Fruit fly (Drosophila melanogaster) whole organism, prepupa: ENCODE data around the gene CG32259.

Experiments
- Blimp-1 ChIP-seq: fragments of 200-800 bp; sonication (Bioruptor generic); optimal IDR thresholded peaks from 3 replicates; lab custom pipeline; 2017; ENCODE audit warnings: missing biosample characterization, missing genetic modification characterization, mild to moderate bottlenecking, moderate library complexity, missing genetic modification reagents
- CG10669 ChIP-seq: fragments of 200-800 bp; sonication (Bioruptor generic); optimal IDR thresholded peaks from 3 replicates; lab custom pipeline; 2018; ENCODE audit warnings: missing biosample characterization, mild to moderate bottlenecking, missing genetic modification characterization, moderate library complexity
- CG11294 ChIP-seq: fragments of 200-800 bp; sonication (Bioruptor generic); IDR thresholded peaks from 2 replicates; pipeline ENCODE4 v1.3.6; 2022; ENCODE audit warnings: missing biosample characterization, missing genetic modification characterization
- CG11762 ChIP-seq: fragments of 200-800 bp; sonication (Bioruptor generic); optimal IDR thresholded peaks from 3 replicates; lab custom pipeline; 2016; ENCODE audit warnings: missing biosample characterization, missing genetic modification characterization; ENCODE audit not compliant: insufficient read depth
- CG11902 ChIP-seq: fragments of 200-800 bp; sonication (Bioruptor generic); optimal IDR thresholded peaks from 3 replicates; lab custom pipeline; 2016; ENCODE audit warnings: missing biosample characterization, missing genetic modification characterization
- CG15336 ChIP-seq: fragments of 200-800 bp; sonication (Bioruptor generic); IDR thresholded peaks from 2 replicates; pipeline ENCODE4 v1.3.6; 2022; ENCODE audit warnings: missing biosample characterization, missing genetic modification characterization
- CG1621 ChIP-seq: fragments of 200-800 bp; sonication (Bioruptor generic); optimal IDR thresholded peaks from 3 replicates; lab custom pipeline; 2018; ENCODE audit warnings: missing biosample characterization, mild to moderate bottlenecking, missing genetic modification characterization
- CG31627 ChIP-seq: fragments of 200-800 bp; sonication (Bioruptor generic); optimal IDR thresholded peaks from 3 replicates; lab custom pipeline; 2016; ENCODE audit warnings: missing biosample characterization, missing genetic modification characterization
- CG32006 ChIP-seq: fragments of 200-800 bp; sonication (Bioruptor generic); optimal IDR thresholded peaks from 3 replicates; lab custom pipeline; 2017; ENCODE audit warnings: missing biosample characterization, mild to moderate bottlenecking, missing genetic modification characterization
- CG34406 ChIP-seq: fragments of 200-800 bp; sonication (Bioruptor generic); optimal IDR thresholded peaks from 3 replicates; lab custom pipeline; 2016; ENCODE audit warnings: missing biosample characterization, missing genetic modification characterization
- CG6163 ChIP-seq: fragments of 200-800 bp; sonication (Bioruptor generic); IDR thresholded peaks from 3 replicates; pipeline ENCODE4 v1.3.6; 2022; ENCODE audit warnings: missing biosample characterization, missing genetic modification characterization
- CG6808 ChIP-seq: fragments of 200-800 bp; sonication (Bioruptor generic); optimal IDR thresholded peaks from 3 replicates; lab custom pipeline; 2017; ENCODE audit warnings: missing biosample characterization, missing genetic modification characterization, mild to moderate bottlenecking, moderate library complexity, missing genetic modification reagents
- CG7368 ChIP-seq: fragments of 200-800 bp; sonication (Bioruptor generic); optimal IDR thresholded peaks from 3 replicates; lab custom pipeline; 2016; ENCODE audit warnings: missing biosample characterization, missing genetic modification characterization
- CG8119 ChIP-seq: fragments of 200-800 bp; sonication (Bioruptor generic); IDR thresholded peaks from 3 replicates; pipeline ENCODE4 v1.3.6; 2022; ENCODE audit warnings: missing biosample characterization, missing genetic modification characterization
- CG8319 ChIP-seq: fragments of 200-800 bp; sonication (Bioruptor generic); optimal IDR thresholded peaks from 3 replicates; lab custom pipeline; 2016; ENCODE audit warnings: missing biosample characterization, missing genetic modification characterization
- CG9139 ChIP-seq: fragments of 200-800 bp; sonication (Bioruptor generic); optimal IDR thresholded peaks from 3 replicates; lab custom pipeline; 2017; ENCODE audit warnings: missing biosample characterization, mild to moderate bottlenecking, missing genetic modification characterization
- Ets96B ChIP-seq: fragments of 200-800 bp; optimal IDR thresholded peaks from 2 replicates; lab custom pipeline; 2019; ENCODE audit warnings: missing biosample characterization, mild to moderate bottlenecking, missing genetic modification characterization, moderate library complexity
- Hr38 ChIP-seq: sonication (Bioruptor generic); optimal IDR thresholded peaks from 2 replicates; lab custom pipeline; 2016; ENCODE audit warnings: missing biosample characterization, missing genetic modification characterization
- Hr39 ChIP-seq: fragments of 200-800 bp; sonication (Bioruptor generic); optimal IDR thresholded peaks from 2 replicates; lab custom pipeline; 2016; ENCODE audit warnings: missing biosample characterization, missing genetic modification characterization
- Lpt ChIP-seq: fragments of 200-800 bp; sonication (Bioruptor generic); optimal IDR thresholded peaks from 3 replicates; lab custom pipeline; 2016; ENCODE audit warnings: missing biosample characterization, missing genetic modification characterization
- Met ChIP-seq: fragments of 200-800 bp; sonication (Bioruptor generic); optimal IDR thresholded peaks from 3 replicates; lab custom pipeline; 2016; ENCODE audit warnings: missing biosample characterization, missing genetic modification characterization
- Smox ChIP-seq: fragments of 200-800 bp; sonication (Bioruptor generic); optimal IDR thresholded peaks from 3 replicates; lab custom pipeline; 2016; ENCODE audit warnings: missing biosample characterization, missing genetic modification characterization
- Sox102F ChIP-seq: fragments of 200-800 bp; sonication (Bioruptor generic); optimal IDR thresholded peaks from 2 replicates; lab custom pipeline; 2016; ENCODE audit warnings: missing biosample characterization, mild to moderate bottlenecking, missing genetic modification characterization
- Sox15 ChIP-seq: fragments of 200-800 bp; sonication (Bioruptor generic); optimal IDR thresholded peaks from 3 replicates; lab custom pipeline; 2016; ENCODE audit warnings: missing biosample characterization, missing genetic modification characterization
- achi ChIP-seq: fragments of 200-800 bp; sonication (Bioruptor generic); optimal IDR thresholded peaks from 3 replicates; lab custom pipeline; 2016; ENCODE audit warnings: missing biosample characterization, missing genetic modification characterization
- acj6 ChIP-seq: fragments of 200-800 bp; sonication (Bioruptor generic); optimal IDR thresholded peaks from 3 replicates; lab custom pipeline; 2016; ENCODE audit warnings: missing biosample characterization, missing genetic modification characterization
- eg ChIP-seq: fragments of 200-800 bp; sonication (Bioruptor generic); IDR thresholded peaks from 3 replicates; pipeline ENCODE4 v1.3.6; 2022; ENCODE audit warnings: missing biosample characterization, missing genetic modification characterization
- esn ChIP-seq: fragments of 200-800 bp; sonication (Bioruptor generic); optimal IDR thresholded peaks from 2 replicates; lab custom pipeline; 2016; ENCODE audit warnings: missing biosample characterization, mild to moderate bottlenecking, missing genetic modification characterization, moderate library complexity
- fd85E ChIP-seq: fragments of 200-800 bp; sonication (Bioruptor generic); optimal IDR thresholded peaks from 3 replicates; lab custom pipeline; 2016; ENCODE audit warnings: missing biosample characterization, missing genetic modification characterization
- fkh ChIP-seq: fragments of 200-800 bp; sonication (Bioruptor generic); optimal IDR thresholded peaks from 3 replicates; lab custom pipeline; 2017; ENCODE audit warnings: missing biosample characterization, mild to moderate bottlenecking, missing genetic modification characterization, moderate library complexity
- net ChIP-seq: fragments of 200-800 bp; sonication (Bioruptor generic); optimal IDR thresholded peaks from 3 replicates; lab custom pipeline; 2016; ENCODE audit warnings: missing biosample characterization, missing genetic modification characterization
- salr ChIP-seq, 2 experiments: fragments of 200-800 bp; sonication (Bioruptor generic); optimal IDR thresholded peaks; 3 replicates each; lab custom pipeline; 2016 to 2018; ENCODE audit warnings: missing biosample characterization in 2 of 2, missing genetic modification characterization in 2 of 2, mild to moderate bottlenecking in 1 of 2
- ss ChIP-seq, 2 experiments: fragments of 200-800 bp; sonication (Bioruptor generic); optimal IDR thresholded peaks; 2 replicates in 1 of 2; 3 replicates in 1 of 2; lab custom pipeline; 2017 to 2018; ENCODE audit warnings: mild to moderate bottlenecking in 2 of 2, missing biosample characterization in 2 of 2, missing genetic modification characterization in 2 of 2, moderate library complexity in 1 of 2
- svp ChIP-seq: fragments of 200-800 bp; sonication (Bioruptor generic); peaks from one replicate; lab custom pipeline; 2016; ENCODE audit warnings: missing biosample characterization, missing genetic modification characterization
- topi ChIP-seq: fragments of 200-800 bp; sonication (Bioruptor generic); optimal IDR thresholded peaks from 3 replicates; lab custom pipeline; 2016; ENCODE audit warnings: missing biosample characterization, missing genetic modification characterization

The CG32259 gene

dm6 chr3L:4072717-4073116 is 3.5 kb downstream of the CG32259 start:
- no peak for TF ChIP-seq achi (GFP tag; lab: Kevin White, UChicago)
- TF ChIP-seq CG9139 (GFP tag; lab: Kevin White, UChicago), result no peak
- no peak for TF ChIP-seq CG11762 (GFP tag; lab: Kevin White, UChicago)
- no peak for TF ChIP-seq fd85E (GFP tag; lab: Kevin White, UChicago)
- TF ChIP-seq acj6 (GFP tag; lab: Kevin White, UChicago), result no peak
- no peak for TF ChIP-seq CG31627

DNA sequence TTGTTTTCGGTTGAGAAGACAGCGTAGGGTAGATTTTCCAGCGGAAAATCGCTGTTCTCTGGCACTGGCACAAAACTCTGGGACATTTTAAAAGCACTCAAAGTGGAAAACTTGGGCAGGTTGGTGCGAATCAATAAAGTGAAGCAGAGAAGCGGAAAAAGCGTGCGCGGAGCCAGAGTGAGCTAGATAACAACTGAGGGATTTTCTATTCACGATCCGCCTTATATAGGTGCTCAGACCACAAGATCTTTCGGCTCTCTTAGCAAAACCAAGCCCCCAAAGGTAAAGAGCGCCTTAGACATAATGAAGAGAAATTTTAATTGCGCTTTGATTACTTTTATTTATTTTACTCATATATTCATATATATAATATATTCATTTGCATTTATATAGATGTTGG is 4.6 kb downstream of the CG32259 start, which contains the start of gene Faa:
TSS of gene Faa (minus strand) at position 200 of the 400 bp plus-strand sequence.
- TF ChIP-seq esn (GFP tag; lab: Kevin White, UChicago) (no peak), Sox102F (GFP tag; lab: Kevin White, UChicago) (no peak), CG32006 (GFP tag; lab: Kevin White, UChicago) (no peak), acj6 (GFP tag; lab: Kevin White, UChicago) (no peak), topi (GFP tag; lab: Kevin White, UChicago) (no peak), CG6808 (GFP tag; lab: Kevin White, UChicago) (no peak), CG15336 (0 out of 2 replicates have a peak, but pooled peaks have one; percentile 11), Hr38 (GFP tag; lab: Kevin White, UChicago) (no peak), eg (GFP tag; lab: Robert Waterston, UW) (peak; percentile 22; the same call in 1 of the 3 replicates), CG11762 (GFP tag; lab: Kevin White, UChicago) (no peak), Lpt (no peak), Ets96B (no peak), Smox (GFP tag; lab: Kevin White, UChicago) (no peak), fkh (no peak), svp (peak; percentile 42), salr (GFP tag; optimal IDR thresholded peaks at IDR 0.05; lab: Kevin White, UChicago) (no peak), Met (GFP tag; lab: Kevin White, UChicago) (no peak), fd85E (GFP tag; lab: Kevin White, UChicago) (no peak)

- TF ChIP-seq Hr39 (GFP tag; lab: Kevin White, UChicago) (no peak), CG10669 (GFP tag; lab: Kevin White, UChicago) (no peak), CG34406 (GFP tag; lab: Kevin White, UChicago) (no peak)
Measured at dm6 chr3L:4076907-4077306, 7.7 kb downstream of the CG32259 start.

- TF ChIP-seq eg (GFP tag; lab: Robert Waterston, UW), result no peak
- no peak for TF ChIP-seq ss (GFP tag; optimal IDR thresholded peaks at IDR 0.05; lab: Kevin White, UChicago)
- no peak for TF ChIP-seq Hr38 (GFP tag; lab: Kevin White, UChicago)
- no peak for TF ChIP-seq net
- TF ChIP-seq CG11902 (GFP tag; lab: Kevin White, UChicago), result no peak
- TF ChIP-seq topi (GFP tag; lab: Kevin White, UChicago), result no peak
- no peak for TF ChIP-seq acj6 (GFP tag; lab: Kevin White, UChicago)
- TF ChIP-seq Sox15 (GFP tag; lab: Kevin White, UChicago), result no peak
- no peak for TF ChIP-seq CG8319 (GFP tag; lab: Kevin White, UChicago)
- no peak for TF ChIP-seq CG8119 (GFP tag; lab: Robert Waterston, UW)
- TF ChIP-seq CG1621 (tag; lab: Kevin White, UChicago), result no peak
- no peak for TF ChIP-seq CG11294 (GFP tag; lab: Robert Waterston, UW)
- no peak for TF ChIP-seq CG6163 (GFP tag; lab: Robert Waterston, UW)
- TF ChIP-seq CG31627, result no peak
- TF ChIP-seq CG7368 (GFP tag; lab: Kevin White, UChicago), result no peak
- no peak for TF ChIP-seq Blimp-1
- no peak for TF ChIP-seq Ets96B
Measured at dm6 chr3L:4080278-4080677, 11.1 kb downstream of the CG32259 start.
